Worm (Caenorhabditis elegans): Measurements from ENCODE around the gene srh-8.

Gene srh-8

DNA sequence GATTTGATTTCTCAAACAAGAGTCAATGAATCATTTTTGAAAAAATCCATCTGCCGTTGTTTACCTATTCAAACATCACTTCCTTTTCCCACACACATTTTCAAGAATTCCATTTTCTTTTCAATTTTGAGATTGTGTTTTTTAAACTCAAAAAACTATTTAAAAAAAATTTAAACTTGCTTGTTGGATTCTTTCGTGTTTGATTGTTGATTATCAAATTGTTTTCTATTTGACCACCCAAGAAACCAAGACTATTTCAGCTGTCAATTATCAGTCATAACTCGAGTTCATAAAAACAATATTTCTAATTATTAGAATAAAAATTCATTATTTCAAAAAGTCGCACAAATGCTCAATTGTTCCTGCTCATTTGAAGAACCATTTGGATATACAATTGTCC lies at the start of gene srh-8:
srh-8 (plus strand) TSS at position 301 of the 400 bp plus-strand sequence.
- no peak for TF ChIP-seq T22C8.4 (GFP tag; IDR thresholded peaks at IDR 0.05)
- TF ChIP-seq klf-2 (GFP tag; conservative IDR thresholded peaks at IDR 0.05) = no peak
- TF ChIP-seq ref-1 (GFP tag; conservative IDR thresholded peaks at IDR 0.05) = no peak
- no peak for TF ChIP-seq cog-1 (tag; optimal IDR thresholded peaks at IDR 0.05)
- TF ChIP-seq med-1 (GFP tag; optimal IDR thresholded peaks at IDR 0.05; ENCODE audit: insufficient read depth) = no peak
- TF ChIP-seq tab-1 (GFP tag; IDR thresholded peaks at IDR 0.05) = no peak
- no peak for TF ChIP-seq ztf-29 (GFP tag; IDR thresholded peaks at IDR 0.05)
- no peak for TF ChIP-seq flt-1 (GFP tag; IDR thresholded peaks at IDR 0.05)
- no peak for TF ChIP-seq ztf-23 (GFP tag; IDR thresholded peaks at IDR 0.05)

DNA sequence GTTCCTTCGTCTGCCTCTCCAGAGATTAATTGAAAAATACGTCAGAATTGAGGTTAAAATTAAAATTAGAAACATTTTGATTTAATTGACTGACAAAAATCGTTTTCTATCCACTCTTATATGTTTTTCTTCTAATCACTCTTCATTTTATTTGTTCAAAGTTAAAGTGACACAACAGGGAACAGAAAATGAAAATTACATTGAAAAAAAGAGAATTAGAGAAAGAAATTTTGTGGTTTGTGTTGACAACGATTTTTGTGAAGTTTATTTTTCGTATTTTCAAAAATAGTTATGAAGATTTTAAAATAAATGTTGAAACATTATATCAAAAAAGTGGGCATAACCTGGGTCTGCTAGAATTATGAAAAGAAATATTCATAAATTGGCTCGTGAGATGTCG lies 47.7 kb upstream of the srh-8 start, which contains the start of gene cyp-34A5:
cyp-34A5 (minus strand) TSS at position 101 of the 400 bp plus-strand sequence.
- TF ChIP-seq ztf-23 (GFP tag; IDR thresholded peaks at IDR 0.05) (no peak), T22C8.4 (GFP tag; IDR thresholded peaks at IDR 0.05) (no peak), ztf-29 (GFP tag; IDR thresholded peaks at IDR 0.05) (no peak), ref-1 (GFP tag; conservative IDR thresholded peaks at IDR 0.05) (no peak), flt-1 (GFP tag; IDR thresholded peaks at IDR 0.05) (no peak), klf-2 (GFP tag; conservative IDR thresholded peaks at IDR 0.05) (no peak)

DNA sequence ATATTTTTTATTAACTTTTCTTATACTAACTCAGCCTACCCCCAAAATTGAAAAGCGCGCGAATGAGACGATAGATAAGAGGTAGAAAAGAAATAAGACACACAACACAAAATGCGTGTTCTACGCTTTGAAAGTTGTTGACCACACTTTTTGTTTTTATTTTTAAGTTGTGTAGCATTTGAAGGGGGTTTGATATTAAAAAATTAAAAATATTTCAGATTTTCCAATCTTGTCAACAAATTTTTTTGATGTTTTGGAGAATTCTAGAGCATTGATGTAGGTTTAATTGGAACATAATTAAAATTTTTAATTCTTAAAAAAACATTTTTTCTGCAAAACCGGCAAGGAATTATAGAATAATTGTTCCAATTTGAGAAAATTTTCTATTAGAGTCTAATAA lies 44.1 kb upstream of the srh-8 start, which contains the start of gene cyp-34A6:
cyp-34A6 (minus strand) TSS at position 101 of the 400 bp plus-strand sequence.
- TF ChIP-seq T22C8.4 (GFP tag; IDR thresholded peaks at IDR 0.05) = no peak

DNA sequence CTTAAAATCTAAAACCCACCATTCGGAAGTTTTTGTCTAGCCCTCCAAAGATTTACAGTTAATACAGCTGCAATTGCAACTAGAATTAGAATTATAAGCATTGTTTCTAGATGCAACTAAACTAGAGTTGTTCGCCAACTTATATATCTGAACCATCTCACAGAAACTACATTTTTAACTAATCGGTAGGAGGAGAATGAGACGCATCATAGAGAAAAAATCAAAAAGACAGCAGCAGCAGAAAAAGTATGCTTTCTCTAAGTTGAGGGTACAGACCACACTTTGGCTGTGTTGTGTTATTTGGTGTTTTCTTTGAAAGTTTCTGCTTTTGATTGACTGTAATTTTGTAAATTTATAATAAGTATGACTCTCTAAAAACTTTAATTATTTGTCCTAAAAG lies 41.6 kb upstream of the srh-8 start, which contains the start of gene cyp-34A7:
cyp-34A7 (minus strand) TSS at position 101 of the 400 bp plus-strand sequence.
- TF ChIP-seq T22C8.4 (GFP tag; IDR thresholded peaks at IDR 0.05) = no peak
- TF ChIP-seq klf-2 (GFP tag; conservative IDR thresholded peaks at IDR 0.05) = no peak
- TF ChIP-seq tab-1 (GFP tag; IDR thresholded peaks at IDR 0.05) = no peak
- no peak for TF ChIP-seq med-1 (GFP tag; optimal IDR thresholded peaks at IDR 0.05; ENCODE audit: insufficient read depth)
- TF ChIP-seq flt-1 (GFP tag; IDR thresholded peaks at IDR 0.05) = no peak
- no peak for TF ChIP-seq ztf-29 (GFP tag; IDR thresholded peaks at IDR 0.05)
- no peak for TF ChIP-seq cog-1 (tag; optimal IDR thresholded peaks at IDR 0.05)
- no peak for TF ChIP-seq ztf-23 (GFP tag; IDR thresholded peaks at IDR 0.05)
- no peak for TF ChIP-seq ref-1 (GFP tag; conservative IDR thresholded peaks at IDR 0.05)

DNA sequence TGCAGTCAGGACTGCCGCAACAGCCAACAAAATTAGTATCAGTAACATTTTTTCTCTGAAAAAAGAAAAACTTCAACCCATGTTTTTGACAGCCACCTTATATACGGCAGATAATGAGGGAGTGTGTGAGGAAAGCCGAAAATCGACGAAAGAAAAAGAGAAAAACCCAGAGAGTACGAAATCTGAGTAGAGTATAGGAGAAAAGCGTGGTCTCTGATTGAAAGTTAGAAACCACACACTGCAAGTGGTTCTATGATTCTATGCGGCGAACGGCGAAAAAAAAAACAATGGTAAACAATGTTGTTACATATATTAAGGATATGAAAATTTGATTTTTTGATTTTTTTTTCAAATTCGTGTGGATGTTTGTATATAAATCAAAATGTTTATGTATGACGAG lies 37.6 kb upstream of the srh-8 start, which contains the start of gene cyp-34A8:
cyp-34A8 (minus strand) TSS at position 62 of the 400 bp plus-strand sequence.
- no peak for TF ChIP-seq cog-1 (tag; optimal IDR thresholded peaks at IDR 0.05)
- TF ChIP-seq med-1 (GFP tag; optimal IDR thresholded peaks at IDR 0.05; ENCODE audit: insufficient read depth) = no peak
- TF ChIP-seq ref-1 (GFP tag; conservative IDR thresholded peaks at IDR 0.05) = no peak
- TF ChIP-seq flt-1 (GFP tag; IDR thresholded peaks at IDR 0.05) = no peak
- TF ChIP-seq klf-2 (GFP tag; conservative IDR thresholded peaks at IDR 0.05) = no peak
- TF ChIP-seq T22C8.4 (GFP tag; IDR thresholded peaks at IDR 0.05) = no peak
- no peak for TF ChIP-seq ztf-23 (GFP tag; IDR thresholded peaks at IDR 0.05)
- TF ChIP-seq ztf-29 (GFP tag; IDR thresholded peaks at IDR 0.05) = no peak
- no peak for TF ChIP-seq tab-1 (GFP tag; IDR thresholded peaks at IDR 0.05)

DNA sequence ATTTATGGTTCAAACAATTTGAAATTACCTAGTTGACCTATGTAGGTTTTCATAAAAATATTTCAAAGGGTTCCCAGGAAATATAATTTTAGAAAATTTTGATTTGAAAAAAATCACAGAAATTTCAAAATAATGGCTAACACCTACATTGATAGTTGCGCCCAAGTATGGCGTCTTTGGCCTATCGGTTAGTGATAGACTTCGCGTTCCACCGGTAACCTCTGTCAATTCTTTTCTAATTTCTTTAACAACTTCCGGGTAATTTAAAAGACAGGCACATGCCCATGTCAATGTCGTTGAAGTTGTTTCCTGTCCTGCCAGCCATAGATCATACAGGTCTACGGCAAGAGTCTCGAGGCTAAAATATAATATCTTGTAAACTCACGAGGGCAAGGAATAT lies 36.4 kb upstream of the srh-8 start:
- TF ChIP-seq ref-1 (GFP tag; conservative IDR thresholded peaks at IDR 0.05) (no peak), cog-1 (tag; optimal IDR thresholded peaks at IDR 0.05) (no peak), tab-1 (GFP tag; IDR thresholded peaks at IDR 0.05) (no peak), ztf-29 (GFP tag; IDR thresholded peaks at IDR 0.05) (no peak), klf-2 (GFP tag; conservative IDR thresholded peaks at IDR 0.05) (no peak), med-1 (GFP tag; optimal IDR thresholded peaks at IDR 0.05; ENCODE audit: insufficient read depth) (no peak), T22C8.4 (GFP tag; IDR thresholded peaks at IDR 0.05) (no peak), ztf-23 (GFP tag; IDR thresholded peaks at IDR 0.05) (no peak), flt-1 (GFP tag; IDR thresholded peaks at IDR 0.05) (no peak)

DNA sequence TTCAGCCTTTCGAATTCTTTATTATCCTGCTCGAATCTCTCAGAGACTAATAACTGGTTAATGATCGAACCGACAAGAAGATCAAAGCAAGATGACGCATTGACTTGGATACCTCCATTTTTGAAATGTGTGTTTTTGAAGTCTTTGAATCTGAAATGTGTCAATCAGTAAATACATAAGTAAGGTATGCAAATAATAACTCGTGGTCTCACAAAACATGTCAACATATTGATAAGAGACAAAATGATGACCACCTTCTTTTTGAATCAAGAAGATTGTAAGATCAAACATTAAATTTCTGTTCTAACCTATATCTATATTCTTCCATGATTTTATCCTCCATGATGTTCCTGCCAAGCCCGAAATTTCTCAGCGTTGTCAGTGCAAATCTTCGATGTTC lies 35.7 kb upstream of the srh-8 start:
- TF ChIP-seq ztf-29 (GFP tag; IDR thresholded peaks at IDR 0.05) (no peak), tab-1 (GFP tag; IDR thresholded peaks at IDR 0.05) (no peak), flt-1 (GFP tag; IDR thresholded peaks at IDR 0.05) (no peak), ref-1 (GFP tag; conservative IDR thresholded peaks at IDR 0.05) (no peak), ztf-23 (GFP tag; IDR thresholded peaks at IDR 0.05) (no peak), med-1 (GFP tag; optimal IDR thresholded peaks at IDR 0.05; ENCODE audit: insufficient read depth) (no peak), klf-2 (GFP tag; conservative IDR thresholded peaks at IDR 0.05) (no peak), cog-1 (tag; optimal IDR thresholded peaks at IDR 0.05) (no peak), T22C8.4 (GFP tag; IDR thresholded peaks at IDR 0.05) (no peak)

DNA sequence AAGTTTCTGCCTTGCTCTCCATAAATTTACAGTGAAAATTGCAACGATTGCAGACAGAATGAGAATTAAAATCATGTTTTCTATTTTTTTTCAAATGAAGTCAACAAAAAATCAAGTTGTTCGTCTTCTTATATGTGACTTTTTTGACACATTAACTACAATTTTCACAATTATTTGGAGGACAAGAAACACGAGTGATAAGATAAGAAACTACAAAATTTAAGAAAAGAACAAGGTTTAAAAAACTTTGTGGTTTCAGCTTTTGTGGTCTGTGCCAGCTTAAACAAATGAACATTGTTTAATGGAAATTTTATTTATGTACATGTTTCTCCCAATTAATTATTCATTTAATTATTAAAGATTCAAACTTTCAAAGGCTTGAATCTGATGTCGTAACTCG lies 34.9 kb upstream of the srh-8 start, which contains the start of gene cyp-34A9:
cyp-34A9 (minus strand) TSS at position 131 of the 400 bp plus-strand sequence.
- TF ChIP-seq klf-2 (GFP tag; conservative IDR thresholded peaks at IDR 0.05) (no peak), ref-1 (GFP tag; conservative IDR thresholded peaks at IDR 0.05) (no peak)

DNA sequence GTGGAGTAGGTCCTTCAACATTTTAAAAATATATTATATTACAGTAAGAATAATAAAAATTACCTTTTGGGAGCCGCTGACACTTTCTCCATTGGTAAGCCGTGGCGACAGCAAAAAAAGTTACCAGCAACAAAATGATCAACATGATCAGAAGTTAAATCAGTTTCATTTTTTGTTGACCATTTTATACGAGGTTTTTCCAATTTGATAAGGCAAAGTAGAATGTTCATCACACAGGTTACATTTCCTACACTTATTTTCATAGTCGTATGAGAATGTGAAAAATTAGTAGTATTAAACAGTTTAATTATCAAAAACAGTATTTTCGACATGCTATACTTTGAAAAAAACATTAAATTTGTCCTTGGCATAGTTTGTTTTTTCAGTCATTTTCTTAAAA lies 32.5 kb upstream of the srh-8 start, which contains the start of gene cyp-34A10:
cyp-34A10 (minus strand) TSS at position 146 of the 400 bp plus-strand sequence.
- TF ChIP-seq tab-1 (GFP tag; IDR thresholded peaks at IDR 0.05) = no peak
- TF ChIP-seq cog-1 (tag; optimal IDR thresholded peaks at IDR 0.05) = no peak

DNA sequence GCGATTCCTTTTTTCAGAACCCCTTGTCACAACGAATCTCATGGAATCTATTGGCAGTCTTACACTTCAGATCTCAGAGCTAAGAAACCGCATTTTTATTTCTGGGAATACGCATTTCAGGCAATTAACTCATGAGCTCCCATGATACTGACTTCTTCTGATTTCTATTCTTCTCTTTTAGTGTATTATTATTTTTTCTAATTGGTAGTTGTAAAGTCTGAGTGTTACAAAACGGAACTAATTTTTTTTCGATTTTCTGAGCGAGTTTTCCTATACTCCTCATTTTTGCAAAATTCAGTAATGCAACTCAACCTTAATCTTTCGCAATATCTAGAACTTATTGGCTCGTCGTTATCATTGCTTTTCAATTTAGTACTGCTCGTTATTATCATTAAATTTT lies 31.0 kb upstream of the srh-8 start, which contains the start of gene str-82:
str-82 (plus strand) TSS at position 301 of the 400 bp plus-strand sequence.
- no peak for TF ChIP-seq T22C8.4 (GFP tag; IDR thresholded peaks at IDR 0.05)

DNA sequence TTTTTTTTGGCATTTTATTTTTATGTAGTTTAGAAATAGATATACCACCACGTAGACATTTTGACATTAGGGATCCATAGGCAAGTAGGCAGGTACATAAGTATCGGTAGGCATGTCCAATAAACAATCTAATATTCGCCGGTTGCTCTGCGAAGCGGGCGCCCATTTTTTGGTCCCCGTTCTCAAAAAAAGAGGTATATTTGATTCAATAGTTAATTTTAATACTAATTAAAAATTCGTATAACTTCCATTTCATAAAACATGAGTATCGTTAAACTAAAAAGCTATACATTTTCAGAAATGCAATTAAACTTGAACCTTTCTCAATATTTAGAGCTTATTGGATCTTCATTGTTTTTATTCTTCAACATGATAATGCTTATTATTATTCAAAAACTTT lies 28.4 kb upstream of the srh-8 start, which contains the start of gene str-83:
str-83 (plus strand) TSS at position 301 of the 400 bp plus-strand sequence.
- TF ChIP-seq med-1 (GFP tag; optimal IDR thresholded peaks at IDR 0.05; ENCODE audit: insufficient read depth) (no peak), ztf-29 (GFP tag; IDR thresholded peaks at IDR 0.05) (no peak), T22C8.4 (GFP tag; IDR thresholded peaks at IDR 0.05) (no peak), cog-1 (tag; optimal IDR thresholded peaks at IDR 0.05) (no peak), ref-1 (GFP tag; conservative IDR thresholded peaks at IDR 0.05) (no peak), klf-2 (GFP tag; conservative IDR thresholded peaks at IDR 0.05) (no peak)
